Worm (Caenorhabditis elegans) whole organism, mixed stage, embryonic: ENCODE data around the gene K02D10.2.

Source experiments
- blmp-1 ChIP-seq: fragments of 150-350 bp; optimal IDR thresholded peaks from 2 replicates; lab custom pipeline; 2014; ENCODE audit warnings: missing biosample characterization, missing genetic modification characterization
- ceh-43 ChIP-seq: fragments of 200-800 bp; sonication (Bioruptor generic); optimal IDR thresholded peaks from 2 replicates; lab custom pipeline; 2018; ENCODE audit warnings: mild to moderate bottlenecking, missing genetic modification characterization, moderate library complexity, missing compliant biosample characterization
- elt-3 ChIP-seq: fragments of 150-350 bp; optimal IDR thresholded peaks from 2 replicates; lab custom pipeline; 2014; ENCODE audit warnings: missing biosample characterization, missing genetic modification characterization
- nhr-12 ChIP-seq: fragments of 150-350 bp; optimal IDR thresholded peaks from 2 replicates; lab custom pipeline; 2014; ENCODE audit warnings: missing biosample characterization, missing genetic modification characterization
- nhr-237 ChIP-seq: fragments of 150-350 bp; optimal IDR thresholded peaks from 2 replicates; lab custom pipeline; 2014; ENCODE audit warnings: missing biosample characterization, missing genetic modification characterization
- nhr-28 ChIP-seq: fragments of 150-350 bp; optimal IDR thresholded peaks from 2 replicates; lab custom pipeline; 2014; ENCODE audit warnings: missing biosample characterization, missing genetic modification characterization
- snpc-4 ChIP-seq: fragments of 150-350 bp; optimal IDR thresholded peaks from 2 replicates; lab custom pipeline; 2014; ENCODE audit warnings: missing biosample characterization, missing genetic modification characterization
- unc-39 ChIP-seq: fragments of 150-350 bp; optimal IDR thresholded peaks from 2 replicates; lab custom pipeline; 2014; ENCODE audit warnings: missing biosample characterization, missing genetic modification characterization
- ztf-11 ChIP-seq: fragments of 150-350 bp; optimal IDR thresholded peaks from 2 replicates; lab custom pipeline; 2014; ENCODE audit warnings: missing biosample characterization, missing genetic modification characterization

DNA sequence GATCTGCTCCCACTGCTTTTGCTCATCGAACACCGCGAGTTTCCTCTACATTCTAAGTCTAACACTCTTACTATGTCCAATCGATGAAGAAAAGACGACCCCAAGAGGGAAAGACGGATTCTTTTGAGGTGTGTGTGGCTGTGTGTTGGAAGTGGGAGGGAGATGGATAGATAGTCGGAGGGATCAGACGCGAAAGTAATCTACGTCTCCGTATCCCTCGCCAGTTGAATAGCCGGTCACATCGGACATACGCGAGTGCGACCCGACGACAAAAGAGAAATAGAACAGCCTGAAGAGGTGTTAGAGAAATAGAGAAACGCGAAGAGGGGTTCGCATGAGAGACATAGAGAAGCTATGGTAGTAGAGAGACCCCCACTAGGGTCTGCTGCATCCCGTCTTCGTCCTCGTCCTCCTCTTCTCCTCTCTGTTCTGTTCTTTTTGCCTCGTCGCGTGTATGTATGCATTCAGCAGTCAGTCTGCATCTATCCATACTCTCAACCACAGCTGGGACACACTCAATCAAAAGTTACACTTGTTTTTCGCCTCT, 24.6 kb upstream of the K02D10.2 start:
- peak; percentile 65 for TF ChIP-seq nhr-237 (tag; lab: Kevin White, UChicago)
- no peak for TF ChIP-seq snpc-4 (tag; lab: Kevin White, UChicago)
- no peak for TF ChIP-seq ceh-43
- no peak for TF ChIP-seq unc-39 (tag; lab: Kevin White, UChicago)
- peak; percentile 15 for TF ChIP-seq nhr-28 (tag; lab: Kevin White, UChicago)
- TF ChIP-seq elt-3 (tag; lab: Kevin White, UChicago), result no peak
- no peak for TF ChIP-seq blmp-1 (tag; lab: Kevin White, UChicago)
- TF ChIP-seq ztf-11, result peak; percentile 77
- TF ChIP-seq nhr-12, result no peak
